Fruit fly (Drosophila melanogaster): Measurements from ENCODE around the gene btsz.

btsz gene

dm6 chr3R:14853767-14854191 lies 21.5 kb downstream of the btsz start (continued):
- no peak for TF ChIP-seq Fer3 (tag; optimal IDR thresholded peaks at IDR 0.05)
- TF ChIP-seq Trl (optimal IDR thresholded peaks at IDR 0.05), result peak; percentile 78 to 86
- peak; percentile 40 for TF ChIP-seq Trl (GFP tag; optimal IDR thresholded peaks at IDR 0.05)
- peak in 1 of 2 experiments; percentile 97 for TF ChIP-seq tll (GFP tag; optimal IDR thresholded peaks at IDR 0.05)
- TF ChIP-seq CG9727 (GFP tag; optimal IDR thresholded peaks at IDR 0.05), result peak; percentile 37
- TF ChIP-seq ato (GFP tag; IDR thresholded peaks at IDR 0.05; ENCODE audit: partially characterized antibody), result no peak
- TF ChIP-seq unc-4 (GFP tag; IDR thresholded peaks at IDR 0.05; ENCODE audit: partially characterized antibody), result no peak
- no peak for TF ChIP-seq shn (GFP tag; optimal IDR thresholded peaks at IDR 0.05)
- no peak for TF ChIP-seq CG8281 (tag; optimal IDR thresholded peaks at IDR 0.05)
- TF ChIP-seq CG42726 (GFP tag; IDR thresholded peaks at IDR 0.05; ENCODE audit: partially characterized antibody), result no peak
- peak; percentile 47; the same call in 1 of the 2 replicates for TF ChIP-seq Awh (GFP tag; IDR thresholded peaks at IDR 0.05)
- no peak for TF ChIP-seq Scr (GFP tag; IDR thresholded peaks at IDR 0.05; ENCODE audit: partially characterized antibody)
- TF ChIP-seq CG7987 (GFP tag; optimal IDR thresholded peaks at IDR 0.05), result peak; percentile 74
- no peak for TF ChIP-seq cad (GFP tag; optimal IDR thresholded peaks at IDR 0.05)
- peak; percentile 87 for TF ChIP-seq Deaf1 (tag; optimal IDR thresholded peaks at IDR 0.05)
- TF ChIP-seq CG11696 (GFP tag; IDR thresholded peaks at IDR 0.05), result no peak
- peak; percentile 87 for TF ChIP-seq lab (GFP tag; optimal IDR thresholded peaks at IDR 0.05)
- TF ChIP-seq stwl (tag; optimal IDR thresholded peaks at IDR 0.05), result peak; percentile 16
- 0 out of 2 replicates have a peak, but pooled peaks have one; percentile 84 for TF ChIP-seq vvl (GFP tag; IDR thresholded peaks at IDR 0.05)
- peak; percentile 60 for TF ChIP-seq Meics (GFP tag; optimal IDR thresholded peaks at IDR 0.05)
- TF ChIP-seq cwo (GFP tag; optimal IDR thresholded peaks at IDR 0.05), result peak; percentile 36
- TF ChIP-seq bcd (GFP tag; optimal IDR thresholded peaks at IDR 0.05), result peak; percentile 36
- TF ChIP-seq scrt (GFP tag; optimal IDR thresholded peaks at IDR 0.05), result peak; percentile 69
- TF ChIP-seq bsh (GFP tag; optimal IDR thresholded peaks at IDR 0.05), result peak in 1 of 2 experiments; percentile 42
- TF ChIP-seq Hmr (GFP tag; optimal IDR thresholded peaks at IDR 0.05), result peak; percentile 78
- TF ChIP-seq YL-1 (GFP tag; optimal IDR thresholded peaks at IDR 0.05), result peak; percentile 38
- TF ChIP-seq CG10147 (GFP tag; optimal IDR thresholded peaks at IDR 0.05), result no peak
- peak; percentile 35 for TF ChIP-seq onecut (GFP tag; IDR thresholded peaks at IDR 0.05)
- TF ChIP-seq gce (GFP tag; IDR thresholded peaks at IDR 0.05), result peak; percentile 66; the same call in 1 of the 3 replicates
- TF ChIP-seq ash1 (GFP tag; optimal IDR thresholded peaks at IDR 0.05), result no peak
- no peak for TF ChIP-seq Bteb2 (GFP tag; optimal IDR thresholded peaks at IDR 0.05)
- no peak for TF ChIP-seq CG8290 (GFP tag; optimal IDR thresholded peaks at IDR 0.05)
- peak in 1 of 2 experiments; percentile 64 for TF ChIP-seq CG8290 (tag; optimal IDR thresholded peaks at IDR 0.05)
- peak; percentile 39 for TF ChIP-seq CG4328 (GFP tag; optimal IDR thresholded peaks at IDR 0.05)
- TF ChIP-seq sna (GFP tag; IDR thresholded peaks at IDR 0.05; ENCODE audit: partially characterized antibody), result peak; percentile 47
- TF ChIP-seq CG17829 (tag; optimal IDR thresholded peaks at IDR 0.05), result peak; percentile 38

- peak; percentile 35 for TF ChIP-seq nom (GFP tag; optimal IDR thresholded peaks at IDR 0.05)
- TF ChIP-seq Gug (GFP tag; IDR thresholded peaks at IDR 0.05), result no peak
- TF ChIP-seq Blimp-1 (GFP tag; optimal IDR thresholded peaks at IDR 0.05), result no peak
These were observed 22.7 kb downstream of the btsz start for dm6 chr3R:14852610-14853009.
